Worm (Caenorhabditis elegans) whole organism, early embryonic: ENCODE data around the gene catp-4.

Experiments used
- B0310.2 ChIP-seq: sonication (generic microtip); optimal IDR thresholded peaks from 2 replicates; lab custom pipeline; 2016; ENCODE audit warnings: mild to moderate bottlenecking, missing genetic modification characterization, missing compliant biosample characterization
- F13C5.2 ChIP-seq: sonication (generic microtip); optimal IDR thresholded peaks from 2 replicates; lab custom pipeline; 2017; ENCODE audit warnings: mild to moderate bottlenecking, missing genetic modification characterization, inconsistent platforms, missing compliant biosample characterization
- aly-1 ChIP-seq: sonication (generic microtip); optimal IDR thresholded peaks from 2 replicates; lab custom pipeline; 2016; ENCODE audit warnings: missing genetic modification characterization, missing compliant biosample characterization
- ama-1 ChIP-seq: fragments of 150-350 bp; optimal IDR thresholded peaks from 2 replicates; lab custom pipeline; 2014
- ceh-13 ChIP-seq: fragments of 200-800 bp; sonication (Bioruptor generic); optimal IDR thresholded peaks from 2 replicates; lab custom pipeline; 2018; ENCODE audit warnings: mild to moderate bottlenecking, missing genetic modification characterization, missing compliant biosample characterization
- ceh-36 ChIP-seq: sonication (generic microtip); optimal IDR thresholded peaks from 2 replicates; lab custom pipeline; 2016; ENCODE audit warnings: missing genetic modification characterization, inconsistent platforms, missing compliant biosample characterization
- ets-7 ChIP-seq: sonication (generic microtip); optimal IDR thresholded peaks from 2 replicates; lab custom pipeline; 2016; ENCODE audit warnings: missing genotype, missing genetic modification characterization, missing compliant biosample characterization
- flt-1 ChIP-seq: fragments of 200-800 bp; sonication (Bioruptor generic); IDR thresholded peaks from 2 replicates; pipeline ENCODE4 v1.3.6; 2022; ENCODE audit warnings: missing genetic modification characterization, missing compliant biosample characterization
- hmbx-1 ChIP-seq: sonication (generic microtip); optimal IDR thresholded peaks from 2 replicates; lab custom pipeline; 2016; ENCODE audit warnings: mild to moderate bottlenecking, missing genetic modification characterization, missing compliant biosample characterization
- hmg-4 ChIP-seq: fragments of 200-800 bp; sonication (Bioruptor generic); optimal IDR thresholded peaks from 2 replicates; lab custom pipeline; 2018; ENCODE audit warnings: mild to moderate bottlenecking, missing genetic modification characterization, missing compliant biosample characterization
- hnd-1 ChIP-seq: sonication (generic microtip); optimal IDR thresholded peaks from 2 replicates; lab custom pipeline; 2016; ENCODE audit warnings: missing genetic modification characterization, missing compliant biosample characterization
- pes-1 ChIP-seq: fragments of 200-800 bp; sonication (Bioruptor generic); IDR thresholded peaks from 2 replicates; pipeline ENCODE4 v1.3.6; 2022; ENCODE audit warnings: missing genetic modification reagents, missing genetic modification characterization, missing compliant biosample characterization
- scrt-1 ChIP-seq: fragments of 200-800 bp; sonication (Bioruptor generic); IDR thresholded peaks from 2 replicates; pipeline ENCODE4 v1.3.6; 2022; ENCODE audit warnings: missing genetic modification characterization, missing compliant biosample characterization
- sea-1 ChIP-seq: fragments of 200-800 bp; sonication (Bioruptor generic); conservative IDR thresholded peaks from 2 replicates; pipeline ENCODE4 v1.3.6; 2022; ENCODE audit warnings: missing genetic modification characterization, missing compliant biosample characterization
- tbx-11 ChIP-seq: fragments of 200-800 bp; sonication (Bioruptor generic); IDR thresholded peaks from 2 replicates; pipeline ENCODE4 v1.3.6; 2022; ENCODE audit warnings: missing genetic modification characterization, missing compliant biosample characterization
- tbx-37 ChIP-seq: fragments of 200-800 bp; sonication (Bioruptor generic); conservative IDR thresholded peaks from 2 replicates; pipeline ENCODE4 v1.3.6; 2022; ENCODE audit warnings: missing genetic modification reagents, missing genetic modification characterization, missing compliant biosample characterization
- tra-4 ChIP-seq: sonication (generic microtip); optimal IDR thresholded peaks from 2 replicates; lab custom pipeline; 2017; ENCODE audit warnings: missing genetic modification characterization, missing compliant biosample characterization

catp-4 gene

DNA sequence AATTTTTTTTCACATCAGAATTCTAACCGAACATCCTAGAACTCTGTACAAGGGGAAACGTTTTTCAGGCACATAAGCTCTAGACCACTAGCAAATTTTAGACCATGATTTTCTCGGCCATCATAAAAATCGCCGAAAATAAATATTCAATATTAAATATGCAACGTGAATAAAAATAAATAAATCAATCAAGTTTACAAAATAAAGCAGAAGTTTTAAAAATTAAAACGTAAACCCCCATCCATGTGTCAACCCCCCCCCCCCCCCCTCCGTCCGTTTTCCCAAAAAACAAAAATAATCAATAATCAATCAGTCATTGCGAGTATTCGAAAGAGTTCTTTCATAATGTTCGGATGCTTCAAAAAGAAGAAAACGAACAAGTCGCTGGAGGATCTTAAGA lies at the start of gene catp-4:
Gene catp-4 (plus strand): TSS at position 301 of the 400 bp plus-strand sequence.
- TF ChIP-seq scrt-1 (no peak), hnd-1 (tag; lab: Kevin White, UChicago) (no peak), B0310.2 (no peak), ets-7 (tag; lab: Kevin White, UChicago) (no peak), ceh-36 (tag; lab: Kevin White, UChicago) (no peak), tbx-37 (GFP tag; lab: Robert Waterston, UW) (no peak), sea-1 (GFP tag; lab: Robert Waterston, UW) (no peak), aly-1 (tag; lab: Kevin White, UChicago) (no peak), ceh-13 (GFP tag; lab: Kevin White, UChicago) (no peak), flt-1 (GFP tag; lab: Robert Waterston, UW) (no peak), hmg-4 (no peak), F13C5.2 (tag; lab: Kevin White, UChicago) (no peak)

DNA sequence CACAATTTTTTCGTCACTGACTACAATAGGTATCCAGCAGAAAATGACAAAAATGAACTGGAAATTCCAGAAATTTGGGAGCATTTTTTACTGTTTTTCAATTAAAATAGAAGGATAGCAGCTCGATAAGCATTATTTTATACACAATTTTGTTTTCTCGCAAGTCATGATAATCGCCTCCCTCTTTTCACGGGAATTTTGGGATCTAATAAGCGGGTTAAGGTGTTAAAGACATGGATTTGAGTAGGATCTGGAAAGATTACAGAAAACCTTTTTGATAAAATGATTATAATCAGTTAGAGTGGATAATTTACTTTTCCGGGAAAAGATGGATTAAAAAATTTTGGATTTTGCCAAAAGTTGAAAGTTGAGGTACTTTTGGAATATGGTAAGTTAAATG lies 44.7 kb upstream of the catp-4 start, which contains the start of gene gcy-29:
Gene gcy-29 (minus strand): TSS at position 101 of the 400 bp plus-strand sequence.
- TF ChIP-seq tbx-37 (GFP tag; lab: Robert Waterston, UW), result no peak
- TF ChIP-seq ets-7 (tag; lab: Kevin White, UChicago), result no peak
- no peak for TF ChIP-seq hmg-4

DNA sequence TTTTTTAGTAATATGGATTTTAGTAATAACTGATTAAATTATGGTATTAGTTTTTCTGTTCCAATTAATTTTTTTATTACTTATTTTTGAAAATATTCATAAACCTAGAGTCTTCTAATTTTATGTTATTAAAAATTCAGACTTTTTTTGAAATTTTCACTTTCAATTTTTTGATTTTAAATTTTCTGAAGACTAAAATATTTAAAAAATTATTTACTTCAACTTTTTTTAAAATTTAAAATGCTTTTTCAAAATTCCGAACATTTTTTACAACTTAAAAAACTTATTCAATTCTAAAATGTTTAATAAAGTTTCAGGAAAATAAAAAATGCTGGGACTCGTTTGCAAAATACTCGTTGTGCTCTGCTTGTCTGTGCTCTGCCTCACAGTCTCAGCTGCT lies 42.8 kb upstream of the catp-4 start, which contains the start of gene nlp-41:
Gene nlp-41 (plus strand): TSS at position 301 of the 400 bp plus-strand sequence.
- TF ChIP-seq aly-1 (tag; lab: Kevin White, UChicago) (no peak), hmg-4 (no peak), ceh-36 (tag; lab: Kevin White, UChicago) (no peak), sea-1 (GFP tag; lab: Robert Waterston, UW) (no peak), ama-1 (no peak), tra-4 (no peak), F13C5.2 (tag; lab: Kevin White, UChicago) (no peak), tbx-37 (GFP tag; lab: Robert Waterston, UW) (no peak)

- TF ChIP-seq B0310.2, result no peak
- TF ChIP-seq tbx-11 (GFP tag; lab: Robert Waterston, UW), result no peak
- TF ChIP-seq tra-4, result no peak
- TF ChIP-seq flt-1 (GFP tag; lab: Robert Waterston, UW), result no peak
- TF ChIP-seq ets-7 (tag; lab: Kevin White, UChicago), result no peak
- TF ChIP-seq ceh-36 (tag; lab: Kevin White, UChicago), result no peak
- TF ChIP-seq ceh-13 (GFP tag; lab: Kevin White, UChicago), result no peak
- no peak for TF ChIP-seq sea-1 (GFP tag; lab: Robert Waterston, UW)
- TF ChIP-seq pes-1 (GFP tag; lab: Robert Waterston, UW), result no peak
- no peak for TF ChIP-seq hmbx-1 (tag; lab: Kevin White, UChicago)
- TF ChIP-seq hmg-4, result no peak
- TF ChIP-seq hnd-1 (tag; lab: Kevin White, UChicago), result no peak
- no peak for TF ChIP-seq F13C5.2 (tag; lab: Kevin White, UChicago)
- no peak for TF ChIP-seq scrt-1
- TF ChIP-seq aly-1 (tag; lab: Kevin White, UChicago), result no peak
- TF ChIP-seq ama-1, result no peak
- no peak for TF ChIP-seq tbx-37 (GFP tag; lab: Robert Waterston, UW)
Observed at ce11 chrII:14555019-14555418, 38.4 kb upstream of the catp-4 start.

- TF ChIP-seq scrt-1 (peak; percentile 69), F13C5.2 (tag; lab: Kevin White, UChicago) (peak; percentile 71), sea-1 (GFP tag; lab: Robert Waterston, UW) (peak; percentile 41; the same call in 1 of the 2 replicates), tbx-11 (GFP tag; lab: Robert Waterston, UW) (peak; percentile 68), tbx-37 (GFP tag; lab: Robert Waterston, UW) (peak; percentile 91), pes-1 (GFP tag; lab: Robert Waterston, UW) (peak; percentile 73)
Observed at ce11 chrII:14561549-14562115, 31.7 kb upstream of the catp-4 start, which contains the start of gene mog-4. Gene mog-4, minus strand, starts transcription at chrII:14561599.

DNA sequence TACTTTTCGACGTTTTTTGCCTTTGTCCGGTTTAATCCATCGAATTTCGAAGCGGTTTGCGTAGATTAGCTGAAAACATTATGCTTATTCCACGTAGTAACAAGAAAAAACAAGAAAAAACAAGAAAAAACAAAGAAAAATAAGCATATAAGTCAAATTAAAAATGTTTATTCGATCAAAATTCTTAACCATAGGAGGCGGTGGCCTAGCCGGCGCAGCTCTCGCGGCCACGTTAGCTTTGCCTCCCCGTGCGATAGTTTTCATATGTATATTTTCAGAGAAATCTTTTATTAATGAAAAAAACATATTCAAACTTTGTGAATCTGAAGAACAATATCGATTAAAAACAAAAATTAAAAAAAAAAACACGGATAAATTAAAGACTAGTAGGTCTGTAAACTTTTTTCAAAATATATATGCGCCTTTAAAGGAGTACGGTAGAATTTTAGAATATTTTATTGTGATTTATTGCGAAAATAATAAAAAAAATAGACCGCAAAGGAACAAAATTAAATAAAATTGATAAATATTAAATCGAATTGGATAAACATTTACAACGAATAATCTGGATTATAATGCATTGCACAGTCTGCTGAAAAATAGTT lies 29.5 kb upstream of the catp-4 start:
- TF ChIP-seq tbx-37 (GFP tag; lab: Robert Waterston, UW), result peak; percentile 46

DNA sequence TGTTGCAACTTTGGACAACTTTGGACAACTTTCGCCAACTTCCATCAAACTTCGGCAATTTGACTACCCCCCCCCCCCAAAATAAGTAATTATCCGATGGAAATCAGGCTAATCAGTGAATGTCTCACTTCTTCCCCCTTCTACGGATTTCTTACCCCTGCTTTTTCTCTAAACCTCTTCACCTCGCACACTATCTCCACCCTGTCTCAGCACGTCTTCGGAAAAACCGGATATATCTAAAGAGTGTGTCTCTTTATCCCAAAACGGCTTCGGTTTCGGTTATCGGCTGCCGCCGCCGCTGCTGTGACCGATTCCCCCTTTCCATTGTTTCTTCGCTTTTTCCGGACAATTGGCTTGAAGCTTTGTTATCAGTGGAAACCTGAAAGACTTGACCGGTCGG lies 25.6 kb upstream of the catp-4 start:
- TF ChIP-seq aly-1 (tag; lab: Kevin White, UChicago) (no peak), tbx-11 (GFP tag; lab: Robert Waterston, UW) (no peak), tbx-37 (GFP tag; lab: Robert Waterston, UW) (no peak), sea-1 (GFP tag; lab: Robert Waterston, UW) (no peak), scrt-1 (no peak), hmg-4 (no peak), B0310.2 (no peak), ets-7 (tag; lab: Kevin White, UChicago) (no peak), ama-1 (no peak), ceh-13 (GFP tag; lab: Kevin White, UChicago) (no peak), pes-1 (GFP tag; lab: Robert Waterston, UW) (no peak), ceh-36 (tag; lab: Kevin White, UChicago) (no peak), flt-1 (GFP tag; lab: Robert Waterston, UW) (no peak), F13C5.2 (tag; lab: Kevin White, UChicago) (no peak), hnd-1 (tag; lab: Kevin White, UChicago) (no peak), tra-4 (no peak), hmbx-1 (tag; lab: Kevin White, UChicago) (no peak)
